Worm (Caenorhabditis elegans): ENCODE measurements around the gene spcs-3.

The spcs-3 gene

DNA sequence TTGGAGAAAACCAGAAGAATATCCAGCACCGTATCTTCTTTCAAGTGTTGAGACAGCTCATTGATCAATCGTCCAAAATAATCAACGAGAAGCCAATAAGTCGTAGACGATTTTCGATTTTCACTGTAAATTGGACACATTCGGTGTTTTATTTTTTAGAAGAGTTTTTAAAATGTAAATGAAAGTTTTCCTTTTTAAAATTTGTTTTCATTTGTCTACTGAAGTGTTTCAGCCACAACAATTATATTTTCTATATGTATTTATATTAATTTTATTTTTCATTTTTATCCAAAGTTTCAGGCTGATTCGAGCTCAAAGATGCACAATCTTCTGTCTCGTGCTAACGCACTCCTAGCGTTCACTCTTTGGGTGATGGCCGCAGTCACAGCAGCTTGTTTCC is at the start of gene spcs-3:
Gene spcs-3 (plus strand): TSS at position 301 of the 400 bp plus-strand sequence.
- no peak for TF ChIP-seq C04F5.9 (tag; optimal IDR thresholded peaks at IDR 0.05)
- TF ChIP-seq nhr-28 (tag; optimal IDR thresholded peaks at IDR 0.05): no peak
- no peak for TF ChIP-seq jun-1 (tag; optimal IDR thresholded peaks at IDR 0.05)
- no peak for TF ChIP-seq unc-62 (GFP tag; optimal IDR thresholded peaks at IDR 0.05)

- TF ChIP-seq ama-1 (optimal IDR thresholded peaks at IDR 0.05) (no peak), dsc-1 (tag; optimal IDR thresholded peaks at IDR 0.05) (peak; percentile 43), nhr-71 (tag; optimal IDR thresholded peaks at IDR 0.05) (no peak), nhr-28 (tag; optimal IDR thresholded peaks at IDR 0.05) (no peak)
These were observed 48.5 kb upstream of the spcs-3 start, which contains the start of gene npr-17 for ce11 chrIII:7996353-7996752. Gene npr-17, minus strand, starts transcription at chrIII:7996453.

ce11 chrIII:7997447-7998046 is 47.3 kb upstream of the spcs-3 start:
- TF ChIP-seq lin-39 (tag; optimal IDR thresholded peaks at IDR 0.05): no peak
- TF ChIP-seq unc-62 (GFP tag; optimal IDR thresholded peaks at IDR 0.05): no peak
- no peak for TF ChIP-seq dpl-1 (GFP tag; optimal IDR thresholded peaks at IDR 0.05)
- no peak for TF ChIP-seq hpl-2 (GFP tag; optimal IDR thresholded peaks at IDR 0.05)
- no peak for TF ChIP-seq C16A3.4 (tag; optimal IDR thresholded peaks at IDR 0.05)
- no peak for TF ChIP-seq nhr-71 (tag; optimal IDR thresholded peaks at IDR 0.05)
- TF ChIP-seq nhr-19 (GFP tag; conservative IDR thresholded peaks at IDR 0.05): no peak

DNA sequence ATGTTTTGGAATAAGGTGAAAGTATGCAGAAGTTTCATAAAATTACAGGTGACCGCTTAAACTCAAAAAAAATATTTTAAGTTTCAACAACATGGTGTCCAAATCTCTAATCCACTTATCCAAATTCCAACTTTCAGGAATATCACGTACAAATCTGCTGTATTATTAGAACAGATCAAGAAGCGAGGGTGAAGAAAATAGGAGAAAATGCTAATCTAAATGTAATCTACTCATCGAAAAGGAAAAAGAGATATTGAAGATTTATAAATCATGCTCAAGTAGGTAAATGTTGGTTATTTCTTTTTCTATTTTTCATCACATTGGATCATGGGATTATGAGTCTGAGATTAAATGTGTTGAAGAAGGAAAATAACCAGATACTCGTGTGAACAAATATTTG is 43.3 kb upstream of the spcs-3 start:
- TF ChIP-seq dsc-1 (tag; optimal IDR thresholded peaks at IDR 0.05) (peak; percentile 97), tlp-1 (tag; optimal IDR thresholded peaks at IDR 0.05) (no peak), sox-4 (tag; optimal IDR thresholded peaks at IDR 0.05) (no peak), C16A3.4 (tag; optimal IDR thresholded peaks at IDR 0.05) (no peak), elt-2 (tag; optimal IDR thresholded peaks at IDR 0.05) (no peak), ceh-90 (tag; optimal IDR thresholded peaks at IDR 0.05) (no peak)

DNA sequence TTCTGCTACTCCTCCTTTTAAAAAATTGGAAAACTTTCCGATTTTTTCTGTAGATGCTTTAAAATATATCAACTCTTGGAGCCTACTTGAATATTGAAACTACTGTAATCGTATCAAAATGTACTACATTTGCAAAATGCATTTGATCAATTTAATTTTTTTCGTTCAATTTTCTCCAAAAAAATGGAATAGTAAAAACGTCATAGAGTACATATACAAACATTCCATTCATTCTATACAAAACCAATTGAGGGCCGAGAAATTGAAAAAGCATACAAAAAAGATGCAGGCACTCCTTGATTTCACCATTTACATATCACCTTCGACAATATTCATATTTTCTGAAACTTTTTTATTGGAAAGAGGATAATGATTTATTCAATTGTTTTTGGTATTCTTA is 40.7 kb upstream of the spcs-3 start, which contains the start of gene C06G4.6:
Gene C06G4.6 (plus strand): TSS at position 301 of the 400 bp plus-strand sequence.
- TF ChIP-seq nhr-47 (tag; optimal IDR thresholded peaks at IDR 0.05): no peak

ce11 chrIII:8009769-8010168 is 35.0 kb upstream of the spcs-3 start, which contains the start of gene cit-1.1:
Gene cit-1.1, minus strand, starts transcription at chrIII:8009821.
- no peak for TF ChIP-seq ztf-11 (tag; optimal IDR thresholded peaks at IDR 0.05)
- TF ChIP-seq ets-5 (GFP tag; IDR thresholded peaks at IDR 0.05): no peak
- no peak for TF ChIP-seq nhr-20 (tag; optimal IDR thresholded peaks at IDR 0.05)
- no peak for TF ChIP-seq sup-37 (GFP tag; optimal IDR thresholded peaks at IDR 0.05)
- no peak for TF ChIP-seq unc-62 (GFP tag; optimal IDR thresholded peaks at IDR 0.05)
- TF ChIP-seq dsc-1 (tag; optimal IDR thresholded peaks at IDR 0.05): no peak
- TF ChIP-seq skn-1 (tag; optimal IDR thresholded peaks at IDR 0.05): peak; percentile 32
- no peak for TF ChIP-seq nhr-11 (tag; optimal IDR thresholded peaks at IDR 0.05)
- no peak for TF ChIP-seq nhr-76 (tag; optimal IDR thresholded peaks at IDR 0.05)
- no peak for TF ChIP-seq snpc-4 (tag; optimal IDR thresholded peaks at IDR 0.05)
- no peak for TF ChIP-seq sptf-1 (tag; optimal IDR thresholded peaks at IDR 0.05)
- peak in 2 of 3 experiments; percentile 7 to 18 for TF ChIP-seq ceh-82 (tag; optimal IDR thresholded peaks at IDR 0.05)
- no peak for TF ChIP-seq hlh-17 (GFP tag; optimal IDR thresholded peaks at IDR 0.05; ENCODE audit: borderline replicate concordance)
- no peak for TF ChIP-seq mef-2 (tag; optimal IDR thresholded peaks at IDR 0.05)
- TF ChIP-seq xbp-1 (tag; optimal IDR thresholded peaks at IDR 0.05): no peak
- TF ChIP-seq mep-1 (tag; optimal IDR thresholded peaks at IDR 0.05): no peak
- no peak for TF ChIP-seq pag-3 (tag; optimal IDR thresholded peaks at IDR 0.05; ENCODE audit: borderline replicate concordance, insufficient read depth)
- TF ChIP-seq ceh-90 (tag; optimal IDR thresholded peaks at IDR 0.05): no peak
- TF ChIP-seq egl-13 (tag; optimal IDR thresholded peaks at IDR 0.05): no peak
- TF ChIP-seq fkh-8 (tag; optimal IDR thresholded peaks at IDR 0.05): no peak
- TF ChIP-seq lin-14 (GFP tag; optimal IDR thresholded peaks at IDR 0.05): no peak
- TF ChIP-seq lin-15B (tag; optimal IDR thresholded peaks at IDR 0.05): peak; percentile 38
- no peak for TF ChIP-seq fkh-4 (tag; optimal IDR thresholded peaks at IDR 0.05; ENCODE audit: borderline replicate concordance)
- TF ChIP-seq snu-23 (GFP tag; optimal IDR thresholded peaks at IDR 0.05): no peak
- peak; percentile 38 to 66 for TF ChIP-seq lsy-2 (tag; optimal IDR thresholded peaks at IDR 0.05)
- TF ChIP-seq F16B12.6 (tag; optimal IDR thresholded peaks at IDR 0.05): no peak
- TF ChIP-seq nhr-28 (tag; optimal IDR thresholded peaks at IDR 0.05): no peak
- TF ChIP-seq ceh-63 (GFP tag; optimal IDR thresholded peaks at IDR 0.05): no peak
- no peak for TF ChIP-seq ceh-8 (GFP tag; optimal IDR thresholded peaks at IDR 0.05)
